Fruit fly (Drosophila melanogaster): Measurements from ENCODE around the gene mTerf5.
A peak's percentile ranks its signal among the peaks of the same experiment; 100 is the strongest.

The mTerf5 gene

dm6 chr3R:18185385-18185784 is 38.1 kb downstream of the mTerf5 start, which contains the start of the genes Arp5 and CG7208 (continued):
- TF ChIP-seq Nf-YA (GFP tag; IDR thresholded peaks at IDR 0.05) = 0 out of 2 replicates have a peak, but pooled peaks have one; percentile 51
- TF ChIP-seq slp2 (GFP tag; optimal IDR thresholded peaks at IDR 0.05) = peak; percentile 44
- TF ChIP-seq CG2202 (tag; optimal IDR thresholded peaks at IDR 0.05) = no peak
- no peak for TF ChIP-seq CG2875 (GFP tag; optimal IDR thresholded peaks at IDR 0.05)
- TF ChIP-seq onecut (GFP tag; IDR thresholded peaks at IDR 0.05) = no peak
- no peak for TF ChIP-seq Ravus (GFP tag; IDR thresholded peaks at IDR 0.05)
- peak; percentile 15 for TF ChIP-seq CG7987 (GFP tag; optimal IDR thresholded peaks at IDR 0.05)
- TF ChIP-seq CG3838 (GFP tag; optimal IDR thresholded peaks at IDR 0.05) = peak; percentile 25
- TF ChIP-seq Rfx (GFP tag; IDR thresholded peaks at IDR 0.05) = peak; percentile 81
- peak; percentile 59 for TF ChIP-seq CG11085 (GFP tag; IDR thresholded peaks at IDR 0.05)
- TF ChIP-seq gcm2 (GFP tag; optimal IDR thresholded peaks at IDR 0.05) = no peak
- TF ChIP-seq Dfd (GFP tag; optimal IDR thresholded peaks at IDR 0.05) = no peak
- no peak for TF ChIP-seq CG2199 (GFP tag; IDR thresholded peaks at IDR 0.05)
- TF ChIP-seq CG11723 (GFP tag; optimal IDR thresholded peaks at IDR 0.05) = no peak
- peak; percentile 61; the same call in 1 of the 2 replicates for TF ChIP-seq lmd (GFP tag; IDR thresholded peaks at IDR 0.05)
- peak; percentile 78 for TF ChIP-seq CG13775 (GFP tag; optimal IDR thresholded peaks at IDR 0.05)
- peak; percentile 0 for TF ChIP-seq en (GFP tag; optimal IDR thresholded peaks at IDR 0.05)
- TF ChIP-seq CG2116 (GFP tag; optimal IDR thresholded peaks at IDR 0.05) = peak; percentile 35
- TF ChIP-seq cad (GFP tag; optimal IDR thresholded peaks at IDR 0.05) = no peak
- TF ChIP-seq NfI (GFP tag; optimal IDR thresholded peaks at IDR 0.05) = peak; percentile 71
- peak; percentile 48; the same call in 1 of the 2 replicates for TF ChIP-seq CG4404 (GFP tag; IDR thresholded peaks at IDR 0.05)
- TF ChIP-seq Abd-B (GFP tag; optimal IDR thresholded peaks at IDR 0.05) = peak; percentile 85
- TF ChIP-seq emc (GFP tag; optimal IDR thresholded peaks at IDR 0.05) = no peak
- peak; percentile 91 for TF ChIP-seq CG2120 (GFP tag; optimal IDR thresholded peaks at IDR 0.05)
- peak; percentile 83 for TF ChIP-seq MBD-R2 (GFP tag; IDR thresholded peaks at IDR 0.05)
- 0 out of 2 replicates have a peak, but pooled peaks have one; percentile 31 for TF ChIP-seq ara (GFP tag; IDR thresholded peaks at IDR 0.05)
- peak; percentile 55 for TF ChIP-seq scrt (GFP tag; optimal IDR thresholded peaks at IDR 0.05)
- TF ChIP-seq tup (GFP tag; optimal IDR thresholded peaks at IDR 0.05) = peak; percentile 2
- TF ChIP-seq seq (GFP tag; IDR thresholded peaks at IDR 0.05) = no peak; the same call in 1 of the 2 replicates
- TF ChIP-seq inv (GFP tag; IDR thresholded peaks at IDR 0.05; ENCODE audit: partially characterized antibody) = no peak
- TF ChIP-seq bab2 (GFP tag; optimal IDR thresholded peaks at IDR 0.05) = peak; percentile 59
- TF ChIP-seq gt (GFP tag; IDR thresholded peaks at IDR 0.05) = no peak
- TF ChIP-seq pzg (GFP tag; optimal IDR thresholded peaks at IDR 0.05) = peak; percentile 51
- TF ChIP-seq chm (GFP tag; IDR thresholded peaks at IDR 0.05) = no peak
- TF ChIP-seq Drgx (GFP tag; IDR thresholded peaks at IDR 0.05) = 0 out of 2 replicates have a peak, but pooled peaks have one; percentile 49
- TF ChIP-seq Fer1 (GFP tag; optimal IDR thresholded peaks at IDR 0.05) = peak; percentile 70
- peak; percentile 69 for TF ChIP-seq CG9215 (GFP tag; IDR thresholded peaks at IDR 0.05)
- TF ChIP-seq ttk (GFP tag; IDR thresholded peaks at IDR 0.05) = no peak
- TF ChIP-seq CG7928 (GFP tag; optimal IDR thresholded peaks at IDR 0.05) = peak; percentile 30
- no peak for TF ChIP-seq aop (GFP tag; IDR thresholded peaks at IDR 0.05)
- peak; percentile 69 for TF ChIP-seq CG13424 (tag; optimal IDR thresholded peaks at IDR 0.05)
- TF ChIP-seq CG6683 (GFP tag; optimal IDR thresholded peaks at IDR 0.05) = peak; percentile 39
- peak; percentile 84 for TF ChIP-seq CG30403 (GFP tag; optimal IDR thresholded peaks at IDR 0.05)
- TF ChIP-seq CG14014 (GFP tag; IDR thresholded peaks at IDR 0.05) = no peak; the same call in none of the 2 replicates
- TF ChIP-seq CG15601 (tag; optimal IDR thresholded peaks at IDR 0.05) = peak; percentile 67
- peak; percentile 30 for TF ChIP-seq CG3407 (GFP tag; optimal IDR thresholded peaks at IDR 0.05)
- peak; percentile 68 for TF ChIP-seq CG2712 (tag; optimal IDR thresholded peaks at IDR 0.05)
- peak; percentile 80 for TF ChIP-seq HmgZ (tag; optimal IDR thresholded peaks at IDR 0.05)
- peak; percentile 56 for TF ChIP-seq lbe (GFP tag; optimal IDR thresholded peaks at IDR 0.05)
- TF ChIP-seq CG3847 (GFP tag; IDR thresholded peaks at IDR 0.05) = peak; percentile 81
- no peak for TF ChIP-seq CG7839 (tag; optimal IDR thresholded peaks at IDR 0.05)
- TF ChIP-seq disco-r (GFP tag; optimal IDR thresholded peaks at IDR 0.05) = peak; percentile 11
